Worm (Caenorhabditis elegans) whole organism, L4 larva: Measurements from ENCODE around the gene zyx-1.
"Not testable (repeated sequence)": the region's sequence is repeated elsewhere in the genome, so short reads cannot be mapped to it uniquely, and the experiment has no call there.

Experiments
- F37D6.2 ChIP-seq: sonication (generic microtip); optimal IDR thresholded peaks from 2 replicates; lab custom pipeline; 2016; ENCODE audit warnings: mild to moderate bottlenecking, missing genetic modification characterization, missing compliant biosample characterization
- T26A8.4 ChIP-seq: fragments of 200-800 bp; sonication (Bioruptor generic); IDR thresholded peaks from 2 replicates; pipeline ENCODE4 v1.3.6; 2022; ENCODE audit warnings: missing genetic modification characterization, missing compliant biosample characterization
- Y105C5A.15 ChIP-seq: fragments of 200-800 bp; sonication (Bioruptor generic); IDR thresholded peaks from 2 replicates; pipeline ENCODE4 v1.3.6; 2022; ENCODE audit warnings: missing genetic modification characterization, missing compliant biosample characterization
- Y5F2A.4 ChIP-seq: fragments of 200-800 bp; sonication (Bioruptor generic); optimal IDR thresholded peaks from 2 replicates; lab custom pipeline; 2018; ENCODE audit warnings: mild to moderate bottlenecking, missing genetic modification characterization, missing compliant biosample characterization
- Y75B8A.6 ChIP-seq: fragments of 200-800 bp; sonication (Bioruptor generic); IDR thresholded peaks from 2 replicates; pipeline ENCODE4 v1.3.6; 2022; ENCODE audit warnings: missing genetic modification reagents, missing genetic modification characterization, missing compliant biosample characterization
- ZK546.5 ChIP-seq, 2 experiments: sonication (generic microtip); optimal IDR thresholded peaks; 2 replicates each; lab custom pipeline; 2017; ENCODE audit warnings: missing biosample characterization in 2 of 2, missing genetic modification characterization in 2 of 2
- ceh-44 ChIP-seq: fragments of 200-800 bp; sonication (Bioruptor generic); IDR thresholded peaks from 2 replicates; pipeline ENCODE4 v1.3.6; 2022; ENCODE audit warnings: missing genetic modification reagents, missing genetic modification characterization, missing compliant biosample characterization
- ceh-62 ChIP-seq: sonication (generic microtip); optimal IDR thresholded peaks from 2 replicates; lab custom pipeline; 2017; ENCODE audit warnings: missing biosample characterization, missing genetic modification characterization
- ctbp-1 ChIP-seq: fragments of 200-800 bp; sonication (Bioruptor generic); IDR thresholded peaks from 2 replicates; pipeline ENCODE4 v1.3.6; 2022; ENCODE audit warnings: missing genetic modification reagents, missing genetic modification characterization, missing compliant biosample characterization
- daf-12 ChIP-seq: fragments of 150-350 bp; optimal IDR thresholded peaks from 2 replicates; lab custom pipeline; 2014; ENCODE audit warnings: missing biosample characterization, missing genetic modification reagents, missing genetic modification characterization
- daf-19 ChIP-seq: fragments of 200-800 bp; sonication (Bioruptor generic); conservative IDR thresholded peaks from 2 replicates; pipeline ENCODE4 v1.3.6; 2022; ENCODE audit warnings: missing genetic modification characterization, missing compliant biosample characterization
- daf-8 ChIP-seq: fragments of 200-800 bp; sonication (Bioruptor generic); IDR thresholded peaks from 2 replicates; pipeline ENCODE4 v1.3.6; 2022; ENCODE audit warnings: missing genetic modification characterization, missing compliant biosample characterization
- dpl-1 ChIP-seq: fragments of 150-350 bp; optimal IDR thresholded peaks from 2 replicates; lab custom pipeline; 2014; ENCODE audit warnings: missing biosample characterization, missing genetic modification reagents, missing genetic modification characterization
- duxl-1 ChIP-seq: sonication (generic microtip); optimal IDR thresholded peaks from 2 replicates; lab custom pipeline; 2016; ENCODE audit warnings: mild to moderate bottlenecking, missing genetic modification characterization, moderate library complexity, missing compliant biosample characterization; ENCODE audit not compliant: poor library complexity
- dve-1 ChIP-seq: sonication (generic microtip); optimal IDR thresholded peaks from 2 replicates; lab custom pipeline; 2017; ENCODE audit warnings: antibody characterized with exemption, mild to moderate bottlenecking, missing genetic modification characterization, missing compliant biosample characterization; ENCODE audit not compliant: insufficient read depth
- egl-27 ChIP-seq: sonication (generic microtip); optimal IDR thresholded peaks from 3 replicates; lab custom pipeline; 2017; ENCODE audit warnings: missing biosample characterization, missing genetic modification reagents, missing genetic modification characterization
- egl-43 ChIP-seq: fragments of 200-800 bp; sonication (Bioruptor generic); IDR thresholded peaks from 2 replicates; pipeline ENCODE4 v1.3.6; 2022; ENCODE audit warnings: missing genetic modification reagents, missing genetic modification characterization, missing compliant biosample characterization
- fkh-10 ChIP-seq: fragments of 150-350 bp; optimal IDR thresholded peaks from 2 replicates; lab custom pipeline; 2014; ENCODE audit warnings: missing biosample characterization, missing genetic modification reagents, missing genetic modification characterization
- fos-1 ChIP-seq: fragments of 150-350 bp; optimal IDR thresholded peaks from 2 replicates; lab custom pipeline; 2014; ENCODE audit warnings: missing biosample characterization, missing genetic modification characterization
- hif-1 ChIP-seq, 2 experiments: sonication (generic microtip); optimal IDR thresholded peaks; 2 replicates each; lab custom pipeline; 2016 to 2017; ENCODE audit warnings: missing compliant biosample characterization in 2 of 2, missing genetic modification characterization in 2 of 2, missing genetic modification reagents in 2 of 2, missing genotype in 2 of 2, mild to moderate bottlenecking in 1 of 2
- lin-29 ChIP-seq: fragments of 200-800 bp; sonication (Bioruptor generic); IDR thresholded peaks from 2 replicates; pipeline ENCODE4 v1.3.6; 2022; ENCODE audit warnings: missing genetic modification reagents, missing genetic modification characterization, missing compliant biosample characterization
- lin-38 ChIP-seq: fragments of 200-800 bp; sonication (Bioruptor generic); IDR thresholded peaks from 2 replicates; pipeline ENCODE4 v1.3.6; 2022; ENCODE audit warnings: missing genetic modification reagents, missing genetic modification characterization, missing compliant biosample characterization
- lin-39 ChIP-seq: fragments of 150-350 bp; optimal IDR thresholded peaks from 2 replicates; lab custom pipeline; 2014; ENCODE audit warnings: missing biosample characterization, missing genetic modification reagents, missing genetic modification characterization
- mes-2 ChIP-seq: sonication (generic microtip); optimal IDR thresholded peaks from 2 replicates; lab custom pipeline; 2016; ENCODE audit warnings: missing genotype, mild to moderate bottlenecking, missing genetic modification characterization, missing compliant biosample characterization; ENCODE audit not compliant: poor library complexity, severe bottlenecking
- mxl-3 ChIP-seq: fragments of 200-800 bp; sonication (Bioruptor generic); optimal IDR thresholded peaks from 2 replicates; lab custom pipeline; 2018; ENCODE audit warnings: mild to moderate bottlenecking, missing genetic modification characterization, missing compliant biosample characterization
- nhr-10 ChIP-seq: fragments of 150-350 bp; optimal IDR thresholded peaks from 2 replicates; lab custom pipeline; 2014; ENCODE audit warnings: missing biosample characterization, missing genetic modification characterization
- nhr-11 ChIP-seq: fragments of 150-350 bp; optimal IDR thresholded peaks from 2 replicates; lab custom pipeline; 2014; ENCODE audit warnings: missing biosample characterization, missing genetic modification characterization
- nhr-25 ChIP-seq: sonication (generic microtip); optimal IDR thresholded peaks from 2 replicates; lab custom pipeline; 2017; ENCODE audit warnings: missing genetic modification characterization, mild to moderate bottlenecking, missing compliant biosample characterization, antibody characterized with exemption, moderate library complexity, borderline replicate concordance; ENCODE audit not compliant: insufficient read depth
- nhr-42 ChIP-seq: fragments of 200-800 bp; sonication (Bioruptor generic); IDR thresholded peaks from 2 replicates; pipeline ENCODE4 v1.3.6; 2022; ENCODE audit warnings: missing genetic modification characterization, missing compliant biosample characterization
- nhr-6 ChIP-seq: fragments of 150-350 bp; optimal IDR thresholded peaks from 2 replicates; lab custom pipeline; 2014; ENCODE audit warnings: missing biosample characterization, missing genetic modification characterization
- nhr-76 ChIP-seq: fragments of 150-350 bp; optimal IDR thresholded peaks from 2 replicates; lab custom pipeline; 2014; ENCODE audit warnings: missing biosample characterization, missing genetic modification characterization
- nhr-77 ChIP-seq: fragments of 150-350 bp; optimal IDR thresholded peaks from 2 replicates; lab custom pipeline; 2014; ENCODE audit warnings: missing biosample characterization, missing genetic modification characterization
- sdz-12 ChIP-seq: fragments of 200-800 bp; sonication (Bioruptor generic); optimal IDR thresholded peaks from 2 replicates; lab custom pipeline; 2018; ENCODE audit warnings: mild to moderate bottlenecking, missing genetic modification characterization, missing compliant biosample characterization
- skn-1 ChIP-seq: fragments of 150-350 bp; optimal IDR thresholded peaks from 2 replicates; lab custom pipeline; 2014; ENCODE audit warnings: missing biosample characterization, missing genetic modification characterization
- snpc-1.2 ChIP-seq: fragments of 200-800 bp; sonication (Bioruptor generic); IDR thresholded peaks from 2 replicates; pipeline ENCODE4 v1.3.6; 2022; ENCODE audit warnings: missing genetic modification reagents, missing genetic modification characterization, missing compliant biosample characterization
- spr-1 ChIP-seq: sonication (generic microtip); optimal IDR thresholded peaks from 2 replicates; lab custom pipeline; 2016; ENCODE audit warnings: mild to moderate bottlenecking, missing genetic modification characterization, missing compliant biosample characterization
- unc-39 ChIP-seq: sonication (generic microtip); optimal IDR thresholded peaks from 2 replicates; lab custom pipeline; 2017; ENCODE audit warnings: missing biosample characterization, missing genetic modification characterization
- vab-7 ChIP-seq: fragments of 200-800 bp; sonication (Bioruptor generic); IDR thresholded peaks from 2 replicates; pipeline ENCODE4 v1.3.6; 2022; ENCODE audit warnings: missing genetic modification reagents, missing genetic modification characterization, missing compliant biosample characterization
- zip-11 ChIP-seq: fragments of 200-800 bp; sonication (Bioruptor generic); IDR thresholded peaks from 2 replicates; pipeline ENCODE4 v1.3.6; 2022; ENCODE audit warnings: missing genetic modification characterization, missing compliant biosample characterization

zyx-1 gene

DNA sequence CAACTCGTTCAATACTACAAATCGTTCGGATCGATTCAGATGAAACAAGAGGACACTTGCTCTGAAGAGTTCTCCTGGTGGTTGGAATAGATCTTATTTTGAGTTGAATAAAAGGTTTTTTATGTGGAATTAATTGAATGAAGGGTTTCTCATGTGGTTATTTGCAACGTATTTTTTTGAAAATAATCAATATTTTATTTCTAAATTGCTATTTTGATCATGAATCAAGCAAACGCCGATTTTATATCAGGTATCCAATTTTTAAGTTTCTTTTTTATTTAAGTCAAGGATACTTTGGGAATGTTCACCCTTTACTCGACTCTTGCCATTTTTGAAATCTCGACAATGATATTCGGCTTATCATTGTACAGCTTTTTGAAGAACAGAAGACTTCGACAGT lies 23.9 kb downstream of the zyx-1 start, which contains the start of gene Y81G3A.2:
Gene Y81G3A.2, plus strand, starts transcription at position 301 of the 400 bp plus-strand sequence.
- not testable (repeated sequence) for TF ChIP-seq Y75B8A.6; Y105C5A.15 (GFP tag; lab: Robert Waterston, UW); ctbp-1 (GFP tag; lab: Robert Waterston, UW)
- TF ChIP-seq, all 104 proteins: peak for 0; not testable (repeated sequence) for 104

- TF ChIP-seq nhr-25; vab-7; lin-29 (GFP tag; lab: Robert Waterston, UW): not testable (repeated sequence)
Observed at ce11 chrII:13082403-13082802, 25.7 kb downstream of the zyx-1 start, which contains the start of gene Y81G3A.6. TSS of gene Y81G3A.6 (minus strand) at chrII:13082503.

ce11 chrII:13083752-13084214 lies 27.1 kb downstream of the zyx-1 start, which contains the start of the genes Y81G3A.1 and gcn-2:
TSS of gene Y81G3A.1 (minus strand) at chrII:13083926.
TSS of gene gcn-2 (plus strand) at chrII:13084164.
- TF ChIP-seq duxl-1 (tag; lab: Kevin White, UChicago) (no peak), Y75B8A.6 (no peak), lin-38 (GFP tag; lab: Robert Waterston, UW) (peak; percentile 58), mxl-3 (no peak), egl-43 (GFP tag; lab: Robert Waterston, UW) (no peak), fos-1 (tag; lab: Kevin White, UChicago) (no peak), daf-19 (GFP tag; lab: Robert Waterston, UW) (no peak), nhr-76 (no peak), zip-11 (GFP tag; lab: Robert Waterston, UW) (no peak), fkh-10 (GFP tag; lab: Kevin White, UChicago) (no peak), nhr-11 (no peak), ceh-44 (GFP tag; lab: Robert Waterston, UW) (no peak), hif-1 (tag; optimal IDR thresholded peaks at IDR 0.05; lab: Kevin White, UChicago) (no peak), skn-1 (no peak), ZK546.5 (tag; optimal IDR thresholded peaks at IDR 0.05; lab: Kevin White, UChicago) (no peak), lin-39 (no peak), egl-27 (tag; lab: Kevin White, UChicago) (no peak), nhr-6 (tag; lab: Kevin White, UChicago) (peak; percentile 2), nhr-77 (tag; lab: Kevin White, UChicago) (no peak), Y5F2A.4 (GFP tag; lab: Kevin White, UChicago) (no peak), nhr-10 (tag; lab: Kevin White, UChicago) (no peak), unc-39 (no peak), T26A8.4 (GFP tag; lab: Robert Waterston, UW) (no peak), F37D6.2 (no peak), snpc-1.2 (GFP tag; lab: Robert Waterston, UW) (no peak), daf-12 (no peak), sdz-12 (GFP tag; lab: Kevin White, UChicago) (no peak), nhr-42 (no peak), spr-1 (tag; lab: Kevin White, UChicago) (no peak), daf-8 (no peak), ceh-62 (tag; lab: Kevin White, UChicago) (no peak), mes-2 (peak; percentile 82), dve-1 (tag; lab: Kevin White, UChicago) (no peak), dpl-1 (GFP tag; lab: Kevin White, UChicago) (peak; percentile 96)
- TF ChIP-seq, all 104 proteins: peak for 4
